Worm (Caenorhabditis elegans): ENCODE measurements around the gene Y39H10A.1.

The Y39H10A.1 gene

ce11 chrV:3808336-3808735 is 41.3 kb downstream of the Y39H10A.1 start, which contains the start of gene srw-6:
TSS of gene srw-6 (plus strand) at chrV:3808636.
- no peak for TF ChIP-seq ztf-1 (GFP tag; conservative IDR thresholded peaks at IDR 0.05)
- TF ChIP-seq nhr-25 (tag; optimal IDR thresholded peaks at IDR 0.05), result no peak
- TF ChIP-seq nhr-6 (tag; optimal IDR thresholded peaks at IDR 0.05), result no peak
- TF ChIP-seq unc-39 (tag; optimal IDR thresholded peaks at IDR 0.05), result no peak
- no peak for TF ChIP-seq C34F6.9 (tag; optimal IDR thresholded peaks at IDR 0.05)
- no peak for TF ChIP-seq peb-1 (tag; optimal IDR thresholded peaks at IDR 0.05)
- TF ChIP-seq fos-1 (tag; optimal IDR thresholded peaks at IDR 0.05), result no peak
- no peak for TF ChIP-seq egl-27 (tag; optimal IDR thresholded peaks at IDR 0.05)
- TF ChIP-seq Y55F3AM.14 (GFP tag; optimal IDR thresholded peaks at IDR 0.05), result no peak
- TF ChIP-seq ZK546.5 (tag; optimal IDR thresholded peaks at IDR 0.05), result no peak
- no peak for TF ChIP-seq nhr-12 (tag; optimal IDR thresholded peaks at IDR 0.05)

- TF ChIP-seq nhr-10 (tag; optimal IDR thresholded peaks at IDR 0.05) (no peak), mab-5 (tag; optimal IDR thresholded peaks at IDR 0.05) (no peak), unc-55 (GFP tag; optimal IDR thresholded peaks at IDR 0.05) (no peak)
Observed at ce11 chrV:3810035-3810434, 43.0 kb downstream of the Y39H10A.1 start.

DNA sequence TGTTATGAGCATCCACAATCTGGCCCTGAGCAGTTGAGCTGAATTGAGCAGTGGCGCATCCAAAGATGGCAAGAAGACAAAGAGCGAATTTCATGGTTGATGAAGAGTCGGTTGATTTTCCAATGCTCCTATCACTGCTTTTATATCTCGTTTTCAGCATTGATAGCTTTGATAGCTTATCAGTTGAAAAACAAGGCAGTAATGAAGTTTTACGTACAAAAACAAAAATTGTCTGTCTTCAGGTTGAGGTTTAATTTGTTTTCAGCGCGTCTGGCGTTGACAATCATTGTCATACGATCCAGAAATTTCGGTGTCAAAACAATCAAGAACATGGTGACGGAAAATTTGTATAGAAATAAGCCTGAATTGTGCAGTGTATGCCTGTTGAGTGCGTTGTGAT is 44.5 kb downstream of the Y39H10A.1 start, which contains the start of gene scl-13:
TSS of gene scl-13 (minus strand) at position 101 of the 400 bp plus-strand sequence.
- TF ChIP-seq nhr-23 (tag; optimal IDR thresholded peaks at IDR 0.05), result no peak
- TF ChIP-seq mbf-1 (tag; optimal IDR thresholded peaks at IDR 0.05), result no peak
- TF ChIP-seq elt-1 (tag; optimal IDR thresholded peaks at IDR 0.05), result no peak
- no peak for TF ChIP-seq peb-1 (tag; optimal IDR thresholded peaks at IDR 0.05)
- no peak for TF ChIP-seq ztf-1 (GFP tag; conservative IDR thresholded peaks at IDR 0.05)
- no peak for TF ChIP-seq ztf-4 (tag; optimal IDR thresholded peaks at IDR 0.05)
- TF ChIP-seq egl-27 (tag; optimal IDR thresholded peaks at IDR 0.05), result no peak
- TF ChIP-seq nhr-6 (tag; optimal IDR thresholded peaks at IDR 0.05), result no peak
- no peak for TF ChIP-seq mab-5 (tag; optimal IDR thresholded peaks at IDR 0.05)
- TF ChIP-seq ceh-16 (tag; optimal IDR thresholded peaks at IDR 0.05), result no peak
- no peak for TF ChIP-seq skn-1 (tag; optimal IDR thresholded peaks at IDR 0.05)
- no peak for TF ChIP-seq snpc-4 (tag; optimal IDR thresholded peaks at IDR 0.05)
- no peak for TF ChIP-seq unc-55 (GFP tag; optimal IDR thresholded peaks at IDR 0.05)
- no peak for TF ChIP-seq dmd-4 (tag; optimal IDR thresholded peaks at IDR 0.05)
- no peak for TF ChIP-seq alr-1 (tag; optimal IDR thresholded peaks at IDR 0.05)
- TF ChIP-seq nhr-21 (tag; optimal IDR thresholded peaks at IDR 0.05), result no peak

ce11 chrV:3812291-3812690 is 45.3 kb downstream of the Y39H10A.1 start, which contains the start of gene scl-12:
TSS of gene scl-12 (plus strand) at chrV:3812591.
- TF ChIP-seq lin-13 (GFP tag; optimal IDR thresholded peaks at IDR 0.05) (no peak), nhr-21 (tag; optimal IDR thresholded peaks at IDR 0.05) (no peak)

DNA sequence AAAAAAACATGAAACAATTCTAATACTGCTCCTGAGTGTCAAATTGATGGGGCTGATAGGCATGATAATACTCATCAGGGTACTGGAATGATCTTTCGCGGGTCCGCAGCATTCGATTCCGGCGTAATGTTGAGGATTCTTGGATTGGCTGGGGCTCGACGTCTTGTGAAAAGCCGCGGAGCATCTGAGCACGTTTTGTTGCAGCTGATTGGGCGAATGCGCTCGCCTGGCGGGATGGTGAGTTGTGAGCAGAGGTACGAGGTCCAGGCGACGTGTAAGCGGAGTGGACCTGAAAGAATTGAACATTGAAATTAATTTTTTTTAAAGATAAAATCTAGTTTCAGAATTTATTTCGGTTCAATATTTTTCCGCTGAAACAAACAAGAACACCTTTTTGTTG is 47.0 kb downstream of the Y39H10A.1 start:
- no peak for TF ChIP-seq lin-11 (tag; optimal IDR thresholded peaks at IDR 0.05)
- TF ChIP-seq nhr-23 (tag; optimal IDR thresholded peaks at IDR 0.05), result no peak
- TF ChIP-seq C34F6.9 (tag; optimal IDR thresholded peaks at IDR 0.05), result no peak
- no peak for TF ChIP-seq nhr-10 (tag; optimal IDR thresholded peaks at IDR 0.05)
- TF ChIP-seq egl-27 (tag; optimal IDR thresholded peaks at IDR 0.05), result no peak
- TF ChIP-seq nhr-12 (tag; optimal IDR thresholded peaks at IDR 0.05), result no peak
- TF ChIP-seq Y55F3AM.14 (GFP tag; optimal IDR thresholded peaks at IDR 0.05), result no peak
- TF ChIP-seq ceh-16 (tag; optimal IDR thresholded peaks at IDR 0.05), result no peak
- no peak for TF ChIP-seq ztf-11 (tag; optimal IDR thresholded peaks at IDR 0.05)
- no peak for TF ChIP-seq ZK546.5 (tag; optimal IDR thresholded peaks at IDR 0.05)
- no peak for TF ChIP-seq ztf-4 (tag; optimal IDR thresholded peaks at IDR 0.05)
- no peak for TF ChIP-seq lsy-2 (tag; optimal IDR thresholded peaks at IDR 0.05)
- TF ChIP-seq crh-2 (tag; optimal IDR thresholded peaks at IDR 0.05), result no peak
- TF ChIP-seq mab-5 (tag; optimal IDR thresholded peaks at IDR 0.05), result no peak
- no peak for TF ChIP-seq fos-1 (tag; optimal IDR thresholded peaks at IDR 0.05)
- TF ChIP-seq mbf-1 (tag; optimal IDR thresholded peaks at IDR 0.05), result no peak
- no peak for TF ChIP-seq zag-1 (tag; optimal IDR thresholded peaks at IDR 0.05)
- no peak for TF ChIP-seq unc-62 (GFP tag; optimal IDR thresholded peaks at IDR 0.05)
- no peak for TF ChIP-seq unc-39 (tag; optimal IDR thresholded peaks at IDR 0.05)
- no peak for TF ChIP-seq nhr-25 (tag; optimal IDR thresholded peaks at IDR 0.05)

ce11 chrV:3814938-3815337 is 47.9 kb downstream of the Y39H10A.1 start, which contains the start of gene H10D18.1:
TSS of gene H10D18.1 (plus strand) at chrV:3815214.
- TF ChIP-seq lsy-2 (tag; optimal IDR thresholded peaks at IDR 0.05) (no peak), C34F6.9 (tag; optimal IDR thresholded peaks at IDR 0.05) (peak; percentile 35), ceh-16 (tag; optimal IDR thresholded peaks at IDR 0.05) (no peak), alr-1 (tag; optimal IDR thresholded peaks at IDR 0.05) (no peak), mbf-1 (tag; optimal IDR thresholded peaks at IDR 0.05) (no peak), nhr-129 (tag; optimal IDR thresholded peaks at IDR 0.05) (peak; percentile 5), crh-2 (tag; optimal IDR thresholded peaks at IDR 0.05) (peak; percentile 0), nhr-25 (tag; optimal IDR thresholded peaks at IDR 0.05) (no peak), fos-1 (tag; optimal IDR thresholded peaks at IDR 0.05) (no peak), nhr-10 (tag; optimal IDR thresholded peaks at IDR 0.05) (no peak), nhr-21 (tag; optimal IDR thresholded peaks at IDR 0.05) (no peak), unc-55 (GFP tag; optimal IDR thresholded peaks at IDR 0.05) (peak; percentile 44), gmeb-1 (tag; optimal IDR thresholded peaks at IDR 0.05) (no peak), unc-39 (tag; optimal IDR thresholded peaks at IDR 0.05) (no peak), sma-9 (GFP tag; optimal IDR thresholded peaks at IDR 0.05) (peak; percentile 3), sma-9 (tag; optimal IDR thresholded peaks at IDR 0.05) (no peak), sma-3 (GFP tag; optimal IDR thresholded peaks at IDR 0.05) (no peak), ztf-1 (GFP tag; conservative IDR thresholded peaks at IDR 0.05) (no peak), nhr-11 (tag; optimal IDR thresholded peaks at IDR 0.05) (no peak), unc-62 (GFP tag; optimal IDR thresholded peaks at IDR 0.05) (no peak), mab-5 (tag; optimal IDR thresholded peaks at IDR 0.05) (no peak), peb-1 (tag; optimal IDR thresholded peaks at IDR 0.05) (no peak), snpc-4 (tag; optimal IDR thresholded peaks at IDR 0.05) (no peak), blmp-1 (tag; optimal IDR thresholded peaks at IDR 0.05; ENCODE audit: insufficient read depth) (no peak), R02D3.7 (tag; optimal IDR thresholded peaks at IDR 0.05) (no peak), lin-11 (tag; optimal IDR thresholded peaks at IDR 0.05) (peak; percentile 16), ZK546.5 (tag; optimal IDR thresholded peaks at IDR 0.05) (no peak), dmd-4 (tag; optimal IDR thresholded peaks at IDR 0.05) (no peak)
